Fruit fly (Drosophila melanogaster) whole organism, embryonic: Measurements from ENCODE around the gene CG11975.

ENCODE experiments used
- Antp ChIP-seq: fragments of 200-800 bp; sonication (Bioruptor generic); optimal IDR thresholded peaks from 3 replicates; lab custom pipeline; 2016; ENCODE audit warnings: missing biosample characterization, missing genetic modification characterization
- Bteb2 ChIP-seq: fragments of 200-800 bp; sonication (Bioruptor generic); optimal IDR thresholded peaks from 2 replicates; lab custom pipeline; 2016; ENCODE audit warnings: missing biosample characterization, missing genetic modification characterization
- CG10431 ChIP-seq: fragments of 200-800 bp; sonication (Bioruptor generic); optimal IDR thresholded peaks from 3 replicates; lab custom pipeline; 2018; ENCODE audit warnings: missing biosample characterization, mild to moderate bottlenecking, missing genetic modification characterization
- CG14860 ChIP-seq: fragments of 200-800 bp; sonication (Bioruptor generic); IDR thresholded peaks from 3 replicates; pipeline ENCODE4 v1.3.6; 2022; ENCODE audit warnings: missing biosample characterization, missing genetic modification characterization; ENCODE audit not compliant: partially characterized antibody
- CG17568 ChIP-seq: fragments of 200-800 bp; sonication (Bioruptor generic); optimal IDR thresholded peaks from 2 replicates; lab custom pipeline; 2018; ENCODE audit warnings: missing biosample characterization, mild to moderate bottlenecking, missing genetic modification characterization, moderate library complexity
- CG17612 ChIP-seq: fragments of 200-800 bp; sonication (Bioruptor generic); IDR thresholded peaks from 2 replicates; pipeline ENCODE4 v1.3.6; 2022; ENCODE audit warnings: missing biosample characterization, missing genetic modification characterization
- CG17829 ChIP-seq: fragments of 200-800 bp; optimal IDR thresholded peaks from 2 replicates; lab custom pipeline; 2019; ENCODE audit warnings: missing biosample characterization, mild to moderate bottlenecking, missing genetic modification characterization, moderate library complexity
- CG31365 ChIP-seq: fragments of 200-800 bp; sonication (Bioruptor generic); optimal IDR thresholded peaks from 2 replicates; lab custom pipeline; 2018; ENCODE audit warnings: missing biosample characterization, mild to moderate bottlenecking, missing genetic modification characterization
- CG31388 ChIP-seq: fragments of 200-800 bp; sonication (Bioruptor generic); optimal IDR thresholded peaks from 2 replicates; lab custom pipeline; 2016; ENCODE audit warnings: missing biosample characterization, missing genetic modification characterization
- CG33213 ChIP-seq: fragments of 200-800 bp; sonication (Bioruptor generic); optimal IDR thresholded peaks from 3 replicates; lab custom pipeline; 2016; ENCODE audit warnings: missing biosample characterization, missing genetic modification characterization
- CG3995 ChIP-seq: fragments of 200-800 bp; sonication (Bioruptor generic); optimal IDR thresholded peaks from 3 replicates; lab custom pipeline; 2016; ENCODE audit warnings: missing biosample characterization, missing genetic modification characterization
- CG9609 ChIP-seq: fragments of 200-800 bp; sonication (Bioruptor generic); optimal IDR thresholded peaks from 3 replicates; lab custom pipeline; 2016; ENCODE audit warnings: missing biosample characterization, missing genetic modification characterization
- Elba2 ChIP-seq: fragments of 200-800 bp; sonication (Bioruptor generic); optimal IDR thresholded peaks from 3 replicates; lab custom pipeline; 2016; ENCODE audit warnings: missing biosample characterization, missing genetic modification characterization
- Gsc ChIP-seq: fragments of 200-800 bp; sonication (Bioruptor generic); IDR thresholded peaks from 2 replicates; pipeline ENCODE4 v1.3.6; 2022; ENCODE audit warnings: missing biosample characterization, missing genetic modification characterization
- Gug ChIP-seq: fragments of 200-800 bp; sonication (Bioruptor generic); IDR thresholded peaks from 4 replicates; pipeline ENCODE4 v1.3.6; 2022; ENCODE audit warnings: missing biosample characterization, missing genetic modification characterization
- HHEX ChIP-seq: fragments of 200-800 bp; sonication (Bioruptor generic); optimal IDR thresholded peaks from 3 replicates; lab custom pipeline; 2017; ENCODE audit warnings: missing biosample characterization, mild to moderate bottlenecking, missing genetic modification characterization, missing genetic modification reagents
- Hey ChIP-seq: fragments of 200-800 bp; sonication (Bioruptor generic); optimal IDR thresholded peaks from 3 replicates; lab custom pipeline; 2018; ENCODE audit warnings: missing biosample characterization, mild to moderate bottlenecking, missing genetic modification characterization
- Jarid2 ChIP-seq: fragments of 200-800 bp; sonication (Bioruptor generic); optimal IDR thresholded peaks from 3 replicates; lab custom pipeline; 2017; ENCODE audit warnings: mild to moderate bottlenecking, missing biosample characterization, missing genetic modification reagents, missing genetic modification characterization
- Lpt ChIP-seq: fragments of >200 bp; optimal IDR thresholded peaks from 2 replicates; lab custom pipeline; 2018; ENCODE audit warnings: missing biosample characterization, missing genetic modification characterization
- Nf-YB ChIP-seq: fragments of 200-800 bp; sonication (Bioruptor generic); optimal IDR thresholded peaks from 3 replicates; lab custom pipeline; 2019; ENCODE audit warnings: missing biosample characterization, mild to moderate bottlenecking, missing genetic modification characterization, moderate library complexity
- NfI ChIP-seq: fragments of 200-800 bp; sonication (Bioruptor generic); optimal IDR thresholded peaks from 3 replicates; lab custom pipeline; 2018; ENCODE audit warnings: missing biosample characterization, mild to moderate bottlenecking, missing genetic modification characterization, moderate library complexity
- Oli ChIP-seq: fragments of 200-800 bp; sonication (Bioruptor generic); optimal IDR thresholded peaks from 2 replicates; lab custom pipeline; 2018; ENCODE audit warnings: missing biosample characterization, mild to moderate bottlenecking, missing genetic modification characterization, moderate library complexity
- Sox100B ChIP-seq: fragments of 200-800 bp; sonication (Bioruptor generic); optimal IDR thresholded peaks from 3 replicates; lab custom pipeline; 2018; ENCODE audit warnings: missing biosample characterization, mild to moderate bottlenecking, missing genetic modification characterization
- Sry-β ChIP-seq: fragments of 200-800 bp; sonication (Bioruptor generic); optimal IDR thresholded peaks from 2 replicates; lab custom pipeline; 2018; ENCODE audit warnings: missing biosample characterization, mild to moderate bottlenecking, missing genetic modification characterization, moderate library complexity
- TFAM ChIP-seq: fragments of 200-800 bp; sonication (Bioruptor generic); optimal IDR thresholded peaks from 2 replicates; lab custom pipeline; 2017; ENCODE audit warnings: missing biosample characterization, missing genetic modification characterization, inconsistent platforms
- Trl ChIP-seq, 3 experiments: fragments of >200 bp in 2 of 3; fragments of 200-800 bp in 1 of 3; sonication (Bioruptor generic) in 1 of 3; optimal IDR thresholded peaks; 2 replicates in 1 of 3; 3 replicates in 2 of 3; lab custom pipeline; 2016 to 2017; ENCODE audit warnings: missing biosample characterization in 1 of 3, missing genetic modification characterization in 1 of 3
- bowl ChIP-seq: fragments of 200-800 bp; sonication (Bioruptor generic); IDR thresholded peaks from 2 replicates; pipeline ENCODE4 v1.3.6; 2022; ENCODE audit warnings: missing biosample characterization, missing genetic modification characterization
- crp ChIP-seq, 2 experiments: fragments of 200-800 bp; sonication (Bioruptor generic); optimal IDR thresholded peaks; 2 replicates in 1 of 2; 3 replicates in 1 of 2; lab custom pipeline; 2017; ENCODE audit warnings: missing biosample characterization in 2 of 2, missing genetic modification characterization in 2 of 2, mild to moderate bottlenecking in 1 of 2, moderate library complexity in 1 of 2
- esg ChIP-seq: fragments of 200-800 bp; sonication (Bioruptor generic); conservative IDR thresholded peaks from 2 replicates; pipeline ENCODE4 v1.3.6; 2022; ENCODE audit warnings: missing biosample characterization, missing genetic modification characterization
- eve ChIP-seq, 2 experiments: fragments of >200 bp; optimal IDR thresholded peaks; 2 replicates each; lab custom pipeline; 2017; ENCODE audit warnings: missing biosample characterization in 2 of 2, missing genetic modification characterization in 2 of 2
- exex ChIP-seq: fragments of 200-800 bp; sonication (Bioruptor generic); optimal IDR thresholded peaks from 4 replicates; lab custom pipeline; 2018; ENCODE audit warnings: missing biosample characterization, mild to moderate bottlenecking, missing genetic modification characterization, moderate library complexity
- fu2 ChIP-seq: fragments of 200-800 bp; sonication (Bioruptor generic); optimal IDR thresholded peaks from 2 replicates; lab custom pipeline; 2016; ENCODE audit warnings: missing biosample characterization, missing genetic modification characterization
- gcm ChIP-seq: fragments of 200-800 bp; sonication (Bioruptor generic); optimal IDR thresholded peaks from 2 replicates; lab custom pipeline; 2019; ENCODE audit warnings: missing biosample characterization, mild to moderate bottlenecking, missing genetic modification characterization, moderate library complexity
- gro ChIP-seq: fragments of 200-800 bp; sonication (Bioruptor generic); optimal IDR thresholded peaks from 2 replicates; lab custom pipeline; 2016; ENCODE audit warnings: missing biosample characterization, missing genetic modification characterization
- gsb ChIP-seq: fragments of 200-800 bp; sonication (Bioruptor generic); IDR thresholded peaks from 2 replicates; pipeline ENCODE4 v1.3.6; 2022; ENCODE audit warnings: missing biosample characterization, missing genetic modification characterization
- hbn ChIP-seq: fragments of 200-800 bp; sonication (Bioruptor generic); IDR thresholded peaks from 2 replicates; pipeline ENCODE4 v1.3.6; 2022; ENCODE audit warnings: missing biosample characterization, missing genetic modification characterization; ENCODE audit not compliant: partially characterized antibody
- jumu ChIP-seq: fragments of 200-800 bp; sonication (Bioruptor generic); optimal IDR thresholded peaks from 3 replicates; lab custom pipeline; 2016; ENCODE audit warnings: missing biosample characterization, missing genetic modification characterization
- knrl ChIP-seq: fragments of 200-800 bp; sonication (Bioruptor generic); IDR thresholded peaks from 3 replicates; pipeline ENCODE4 v1.3.6; 2022; ENCODE audit warnings: missing biosample characterization, missing genetic modification characterization; ENCODE audit not compliant: partially characterized antibody
- mam ChIP-seq: fragments of 200-800 bp; sonication (Bioruptor generic); optimal IDR thresholded peaks from 3 replicates; lab custom pipeline; 2016; ENCODE audit warnings: missing biosample characterization, missing genetic modification characterization
- oc ChIP-seq: fragments of 200-800 bp; sonication (Bioruptor generic); optimal IDR thresholded peaks from 2 replicates; lab custom pipeline; 2018; ENCODE audit warnings: missing biosample characterization, mild to moderate bottlenecking, missing genetic modification characterization, moderate library complexity
- pita ChIP-seq: fragments of 200-800 bp; sonication (Bioruptor generic); optimal IDR thresholded peaks from 2 replicates; lab custom pipeline; 2017; ENCODE audit warnings: missing biosample characterization, mild to moderate bottlenecking, missing genetic modification characterization
- prd ChIP-seq, 3 experiments: fragments of >200 bp in 2 of 3; fragments of 200-800 bp in 1 of 3; sonication (Bioruptor generic) in 1 of 3; optimal IDR thresholded peaks in 2 of 3; IDR thresholded peaks in 1 of 3; 2 replicates in 2 of 3; 3 replicates in 1 of 3; pipeline versions ENCODE4 v1.3.6 to Lab custom; 2017 to 2022; ENCODE audit warnings: missing biosample characterization in 1 of 3, missing genetic modification characterization in 1 of 3
- repo ChIP-seq: fragments of 200-800 bp; sonication (Bioruptor generic); optimal IDR thresholded peaks from 2 replicates; lab custom pipeline; 2016; ENCODE audit warnings: missing biosample characterization, missing genetic modification characterization
- slou ChIP-seq: fragments of 200-800 bp; sonication (Bioruptor generic); optimal IDR thresholded peaks from 3 replicates; lab custom pipeline; 2016; ENCODE audit warnings: missing biosample characterization, missing genetic modification characterization
- so ChIP-seq: fragments of 200-800 bp; sonication (Bioruptor generic); IDR thresholded peaks from 3 replicates; pipeline ENCODE4 v1.3.6; 2022; ENCODE audit warnings: missing biosample characterization, missing genetic modification characterization
- tgo ChIP-seq: fragments of 200-800 bp; sonication (Bioruptor generic); IDR thresholded peaks from 3 replicates; pipeline ENCODE4 v1.3.6; 2022; ENCODE audit warnings: missing biosample characterization, missing genetic modification characterization
- unpg ChIP-seq: fragments of 200-800 bp; sonication (Bioruptor generic); optimal IDR thresholded peaks from 3 replicates; lab custom pipeline; 2018; ENCODE audit warnings: missing biosample characterization, mild to moderate bottlenecking, missing genetic modification characterization, moderate library complexity
- zfh2 ChIP-seq: fragments of 200-800 bp; sonication (Bioruptor generic); optimal IDR thresholded peaks from 2 replicates; lab custom pipeline; 2016; ENCODE audit warnings: missing biosample characterization, missing genetic modification characterization

The CG11975 gene

DNA sequence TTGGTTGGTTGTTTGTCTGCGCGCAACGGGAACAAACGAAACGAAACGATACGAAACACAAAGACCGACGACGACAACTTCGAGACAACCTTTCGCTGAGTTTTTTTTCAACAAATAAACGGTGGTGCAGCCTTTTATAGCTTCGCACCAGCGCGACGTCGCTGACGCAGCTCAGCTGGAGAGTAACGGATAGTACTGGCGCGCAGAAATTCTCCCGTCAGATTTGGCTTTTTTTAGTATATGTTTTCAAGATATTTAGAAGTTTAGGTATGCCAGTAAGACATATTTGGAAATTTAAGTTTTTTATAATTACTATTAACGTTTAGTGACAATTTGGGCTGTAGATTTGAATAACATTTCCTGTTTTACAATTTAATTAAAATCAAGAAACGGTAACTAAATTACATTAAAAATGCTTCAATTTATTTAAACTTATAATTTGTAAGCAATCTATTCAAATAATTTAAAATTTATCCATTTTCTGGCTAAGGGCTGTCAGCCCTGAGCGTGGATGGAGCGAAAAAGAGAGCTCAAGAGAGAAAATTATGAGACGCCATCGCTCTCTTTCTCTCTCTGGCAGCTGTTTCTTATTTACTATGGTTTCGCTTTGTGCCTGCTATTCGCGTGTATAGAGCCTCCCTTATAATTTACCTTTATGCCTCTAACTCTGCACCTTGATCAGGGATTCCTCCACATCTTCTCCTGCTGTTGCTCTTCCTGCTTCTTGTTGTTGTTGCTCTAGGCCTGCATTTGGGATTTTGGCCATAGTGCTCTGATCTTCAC, 40.8 kb downstream of the CG11975 start (continued):
- no peak for TF ChIP-seq CG31388
- TF ChIP-seq knrl (GFP tag; lab: Robert Waterston, UW), result no peak
- TF ChIP-seq Nf-YB (GFP tag; lab: Kevin White, UChicago), result peak; percentile 79
- TF ChIP-seq slou (GFP tag; lab: Kevin White, UChicago), result peak; percentile 31
- peak; percentile 80 for TF ChIP-seq unpg (GFP tag; lab: Kevin White, UChicago)
- peak; percentile 88 for TF ChIP-seq tgo (GFP tag; lab: Robert Waterston, UW)
- peak; percentile 92 for TF ChIP-seq Jarid2 (GFP tag; lab: Kevin White, UChicago)
- peak; percentile 12 for TF ChIP-seq fu2 (GFP tag; lab: Kevin White, UChicago)
- peak; percentile 86 for TF ChIP-seq gcm (GFP tag; lab: Kevin White, UChicago)
- TF ChIP-seq prd (optimal IDR thresholded peaks at IDR 0.05; lab: Kevin White, UChicago), result no peak
- TF ChIP-seq prd (GFP tag; IDR thresholded peaks at IDR 0.05; lab: Robert Waterston, UW), result no peak; the same call in 1 of the 3 replicates
- peak; percentile 100 for TF ChIP-seq Sry-β (GFP tag; lab: Kevin White, UChicago)
- TF ChIP-seq jumu (GFP tag; lab: Kevin White, UChicago), result peak; percentile 12
- TF ChIP-seq so (GFP tag; lab: Robert Waterston, UW), result peak; percentile 81; the same call in 2 of the 3 replicates
- peak; percentile 67 for TF ChIP-seq esg (GFP tag; lab: Robert Waterston, UW)
- peak; percentile 94 to 97 for TF ChIP-seq Trl (optimal IDR thresholded peaks at IDR 0.05; lab: Kevin White, UChicago)
- peak; percentile 47 for TF ChIP-seq Trl (GFP tag; optimal IDR thresholded peaks at IDR 0.05; lab: Kevin White, UChicago)
- TF ChIP-seq pita (GFP tag; lab: Kevin White, UChicago), result no peak
- TF ChIP-seq gsb (GFP tag; lab: Robert Waterston, UW), result no peak
- TF ChIP-seq repo (GFP tag; lab: Kevin White, UChicago), result no peak
- peak; percentile 13 for TF ChIP-seq CG33213
- peak; percentile 10 for TF ChIP-seq CG31365
- peak; percentile 20 for TF ChIP-seq Elba2
- peak; percentile 77 for TF ChIP-seq HHEX (GFP tag; lab: Kevin White, UChicago)
- TF ChIP-seq Lpt (GFP tag; lab: Kevin White, UChicago), result no peak
- TF ChIP-seq CG10431 (GFP tag; lab: Kevin White, UChicago), result peak; percentile 75
- peak; percentile 92 for TF ChIP-seq CG17829 (tag; lab: Kevin White, UChicago)
- TF ChIP-seq mam (GFP tag; lab: Kevin White, UChicago), result peak; percentile 8
- TF ChIP-seq CG14860 (GFP tag; lab: Robert Waterston, UW), result no peak
- TF ChIP-seq zfh2, result peak; percentile 36
- TF ChIP-seq CG17612, result no peak
- no peak for TF ChIP-seq Antp (GFP tag; lab: Kevin White, UChicago)
- TF ChIP-seq eve (GFP tag; optimal IDR thresholded peaks at IDR 0.05; lab: Kevin White, UChicago), result peak in 1 of 2 experiments; percentile 93
- TF ChIP-seq gro (GFP tag; lab: Kevin White, UChicago), result no peak
- peak; percentile 78 for TF ChIP-seq NfI (GFP tag; lab: Kevin White, UChicago)
- TF ChIP-seq Hey, result peak; percentile 22
- TF ChIP-seq oc, result peak; percentile 58
- TF ChIP-seq CG9609, result peak; percentile 45
- TF ChIP-seq CG17568, result peak; percentile 51
- peak; percentile 63 for TF ChIP-seq exex (tag; lab: Kevin White, UChicago)
- no peak for TF ChIP-seq Gug (GFP tag; lab: Robert Waterston, UW)
- peak; percentile 22 for TF ChIP-seq CG3995 (GFP tag; lab: Kevin White, UChicago)
- TF ChIP-seq Bteb2, result peak; percentile 43
- no peak for TF ChIP-seq hbn
- TF ChIP-seq Sox100B (GFP tag; lab: Kevin White, UChicago), result peak; percentile 93
- TF ChIP-seq bowl (GFP tag; lab: Robert Waterston, UW), result 0 out of 2 replicates have a peak, but pooled peaks have one; percentile 14
- TF ChIP-seq crp (GFP tag; optimal IDR thresholded peaks at IDR 0.05; lab: Kevin White, UChicago), result peak; percentile 47 to 78
- peak; percentile 85 for TF ChIP-seq Oli
- TF ChIP-seq TFAM (GFP tag; lab: Kevin White, UChicago), result no peak
- no peak for TF ChIP-seq Gsc
